Fruit fly (Drosophila melanogaster) whole organism, prepupa: ENCODE data around the gene gammaCOP.

Source experiments
- Blimp-1 ChIP-seq: fragments of 200-800 bp; sonication (Bioruptor generic); optimal IDR thresholded peaks from 3 replicates; lab custom pipeline; 2017; ENCODE audit warnings: missing biosample characterization, missing genetic modification characterization, mild to moderate bottlenecking, moderate library complexity, missing genetic modification reagents
- CG10631 ChIP-seq: fragments of 200-800 bp; sonication (Bioruptor generic); optimal IDR thresholded peaks from 2 replicates; lab custom pipeline; 2016; ENCODE audit warnings: missing biosample characterization, missing genetic modification characterization
- CG10669 ChIP-seq: fragments of 200-800 bp; sonication (Bioruptor generic); optimal IDR thresholded peaks from 3 replicates; lab custom pipeline; 2018; ENCODE audit warnings: missing biosample characterization, mild to moderate bottlenecking, missing genetic modification characterization, moderate library complexity
- CG11762 ChIP-seq: fragments of 200-800 bp; sonication (Bioruptor generic); optimal IDR thresholded peaks from 3 replicates; lab custom pipeline; 2016; ENCODE audit warnings: missing biosample characterization, missing genetic modification characterization; ENCODE audit not compliant: insufficient read depth
- CG16779 ChIP-seq: fragments of 200-800 bp; sonication (Bioruptor generic); optimal IDR thresholded peaks from 3 replicates; lab custom pipeline; 2017; ENCODE audit warnings: missing biosample characterization, mild to moderate bottlenecking, missing genetic modification characterization
- CG31627 ChIP-seq: fragments of 200-800 bp; sonication (Bioruptor generic); optimal IDR thresholded peaks from 3 replicates; lab custom pipeline; 2016; ENCODE audit warnings: missing biosample characterization, missing genetic modification characterization
- CG32006 ChIP-seq: fragments of 200-800 bp; sonication (Bioruptor generic); optimal IDR thresholded peaks from 3 replicates; lab custom pipeline; 2017; ENCODE audit warnings: missing biosample characterization, mild to moderate bottlenecking, missing genetic modification characterization
- CG3919 ChIP-seq: fragments of 200-800 bp; sonication (Bioruptor generic); optimal IDR thresholded peaks from 3 replicates; lab custom pipeline; 2016; ENCODE audit warnings: missing biosample characterization, missing genetic modification characterization
- CG7368 ChIP-seq: fragments of 200-800 bp; sonication (Bioruptor generic); optimal IDR thresholded peaks from 3 replicates; lab custom pipeline; 2016; ENCODE audit warnings: missing biosample characterization, missing genetic modification characterization
- CG8119 ChIP-seq: fragments of 200-800 bp; sonication (Bioruptor generic); IDR thresholded peaks from 3 replicates; pipeline ENCODE4 v1.3.6; 2022; ENCODE audit warnings: missing biosample characterization, missing genetic modification characterization
- CG8632 ChIP-seq: fragments of 200-800 bp; sonication (Bioruptor generic); optimal IDR thresholded peaks from 3 replicates; lab custom pipeline; 2016; ENCODE audit warnings: missing biosample characterization, missing genetic modification characterization
- Eip75B ChIP-seq: fragments of 200-800 bp; sonication (Bioruptor generic); optimal IDR thresholded peaks from 3 replicates; lab custom pipeline; 2016; ENCODE audit warnings: missing biosample characterization, missing genetic modification characterization
- Eip93F ChIP-seq: fragments of 200-800 bp; sonication (Bioruptor generic); optimal IDR thresholded peaks from 2 replicates; lab custom pipeline; 2016; ENCODE audit warnings: missing biosample characterization, mild to moderate bottlenecking, missing genetic modification characterization
- Ets96B ChIP-seq: fragments of 200-800 bp; optimal IDR thresholded peaks from 2 replicates; lab custom pipeline; 2019; ENCODE audit warnings: missing biosample characterization, mild to moderate bottlenecking, missing genetic modification characterization, moderate library complexity
- Gug ChIP-seq: fragments of 200-800 bp; sonication (Bioruptor generic); IDR thresholded peaks from 2 replicates; pipeline ENCODE4 v1.3.6; 2022; ENCODE audit warnings: missing biosample characterization, missing genetic modification characterization
- Hr4 ChIP-seq: fragments of 200-800 bp; sonication (Bioruptor generic); optimal IDR thresholded peaks from 3 replicates; lab custom pipeline; 2016; ENCODE audit warnings: missing biosample characterization, missing genetic modification characterization
- Lpt ChIP-seq: fragments of 200-800 bp; sonication (Bioruptor generic); optimal IDR thresholded peaks from 3 replicates; lab custom pipeline; 2016; ENCODE audit warnings: missing biosample characterization, missing genetic modification characterization
- Sox102F ChIP-seq: fragments of 200-800 bp; sonication (Bioruptor generic); optimal IDR thresholded peaks from 2 replicates; lab custom pipeline; 2016; ENCODE audit warnings: missing biosample characterization, mild to moderate bottlenecking, missing genetic modification characterization
- Sox14 ChIP-seq: fragments of 200-800 bp; sonication (Bioruptor generic); optimal IDR thresholded peaks from 3 replicates; lab custom pipeline; 2016; ENCODE audit warnings: missing biosample characterization, missing genetic modification characterization
- Sox15 ChIP-seq: fragments of 200-800 bp; sonication (Bioruptor generic); optimal IDR thresholded peaks from 3 replicates; lab custom pipeline; 2016; ENCODE audit warnings: missing biosample characterization, missing genetic modification characterization
- achi ChIP-seq: fragments of 200-800 bp; sonication (Bioruptor generic); optimal IDR thresholded peaks from 3 replicates; lab custom pipeline; 2016; ENCODE audit warnings: missing biosample characterization, missing genetic modification characterization
- acj6 ChIP-seq: fragments of 200-800 bp; sonication (Bioruptor generic); optimal IDR thresholded peaks from 3 replicates; lab custom pipeline; 2016; ENCODE audit warnings: missing biosample characterization, missing genetic modification characterization
- dac ChIP-seq: fragments of 200-800 bp; sonication (Bioruptor generic); optimal IDR thresholded peaks from 2 replicates; lab custom pipeline; 2017; ENCODE audit warnings: missing biosample characterization, mild to moderate bottlenecking, missing genetic modification characterization
- dsx ChIP-seq: fragments of 200-800 bp; optimal IDR thresholded peaks from 3 replicates; lab custom pipeline; 2019; ENCODE audit warnings: missing biosample characterization, mild to moderate bottlenecking, missing genetic modification characterization, moderate library complexity; ENCODE audit not compliant: poor library complexity, severe bottlenecking
- eg ChIP-seq: fragments of 200-800 bp; sonication (Bioruptor generic); IDR thresholded peaks from 3 replicates; pipeline ENCODE4 v1.3.6; 2022; ENCODE audit warnings: missing biosample characterization, missing genetic modification characterization
- fd59A ChIP-seq: fragments of 200-800 bp; sonication (Bioruptor generic); optimal IDR thresholded peaks from 2 replicates; lab custom pipeline; 2017; ENCODE audit warnings: missing biosample characterization, mild to moderate bottlenecking, missing genetic modification characterization, missing genetic modification reagents
- fd85E ChIP-seq: fragments of 200-800 bp; sonication (Bioruptor generic); optimal IDR thresholded peaks from 3 replicates; lab custom pipeline; 2016; ENCODE audit warnings: missing biosample characterization, missing genetic modification characterization
- fkh ChIP-seq: fragments of 200-800 bp; sonication (Bioruptor generic); optimal IDR thresholded peaks from 3 replicates; lab custom pipeline; 2017; ENCODE audit warnings: missing biosample characterization, mild to moderate bottlenecking, missing genetic modification characterization, moderate library complexity
- lz ChIP-seq: fragments of 200-800 bp; sonication (Bioruptor generic); optimal IDR thresholded peaks from 3 replicates; lab custom pipeline; 2016; ENCODE audit warnings: missing biosample characterization, missing genetic modification characterization
- net ChIP-seq: fragments of 200-800 bp; sonication (Bioruptor generic); optimal IDR thresholded peaks from 3 replicates; lab custom pipeline; 2016; ENCODE audit warnings: missing biosample characterization, missing genetic modification characterization
- pdm3 ChIP-seq: fragments of 200-800 bp; sonication (Bioruptor generic); optimal IDR thresholded peaks from 3 replicates; lab custom pipeline; 2016; ENCODE audit warnings: missing biosample characterization, missing genetic modification characterization
- salr ChIP-seq, 2 experiments: fragments of 200-800 bp; sonication (Bioruptor generic); optimal IDR thresholded peaks; 3 replicates each; lab custom pipeline; 2016 to 2018; ENCODE audit warnings: missing biosample characterization in 2 of 2, missing genetic modification characterization in 2 of 2, mild to moderate bottlenecking in 1 of 2
- topi ChIP-seq: fragments of 200-800 bp; sonication (Bioruptor generic); optimal IDR thresholded peaks from 3 replicates; lab custom pipeline; 2016; ENCODE audit warnings: missing biosample characterization, missing genetic modification characterization
- vri ChIP-seq: fragments of 200-800 bp; sonication (Bioruptor generic); optimal IDR thresholded peaks from 3 replicates; lab custom pipeline; 2016; ENCODE audit warnings: missing biosample characterization, mild to moderate bottlenecking, missing genetic modification characterization

Gene gammaCOP

DNA sequence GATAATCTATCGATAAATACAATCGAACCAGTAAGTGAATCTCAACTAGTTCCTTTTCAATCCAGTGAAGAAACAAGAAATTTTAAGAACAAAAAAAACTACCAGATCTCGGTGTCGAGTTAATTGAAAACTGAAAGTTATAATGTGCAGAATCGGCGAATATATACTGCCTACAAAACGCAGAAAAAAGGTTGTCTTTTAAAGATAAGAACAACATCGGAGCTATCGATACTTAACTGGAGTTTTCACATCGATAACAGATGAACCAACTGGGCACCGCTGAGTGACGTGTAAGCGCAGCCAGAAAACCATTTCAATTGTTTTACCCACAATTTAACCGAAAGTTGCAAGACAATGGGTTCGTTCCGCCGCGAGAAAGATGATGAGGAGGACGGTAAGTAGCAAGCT is at the start of gene gammaCOP:
TSS of gene gammaCOP (plus strand) at position 259 of the 408 bp plus-strand sequence.
- TF ChIP-seq Sox15 (no peak), topi (GFP tag; lab: Kevin White, UChicago) (no peak), CG3919 (GFP tag; lab: Kevin White, UChicago) (no peak), CG8119 (GFP tag; lab: Robert Waterston, UW) (no peak), achi (GFP tag; lab: Kevin White, UChicago) (no peak), fd59A (GFP tag; lab: Kevin White, UChicago) (no peak), CG32006 (GFP tag; lab: Kevin White, UChicago) (no peak), Ets96B (tag; lab: Kevin White, UChicago) (no peak), eg (GFP tag; lab: Robert Waterston, UW) (no peak), dac (GFP tag; lab: Kevin White, UChicago) (no peak), Sox102F (no peak)

DNA sequence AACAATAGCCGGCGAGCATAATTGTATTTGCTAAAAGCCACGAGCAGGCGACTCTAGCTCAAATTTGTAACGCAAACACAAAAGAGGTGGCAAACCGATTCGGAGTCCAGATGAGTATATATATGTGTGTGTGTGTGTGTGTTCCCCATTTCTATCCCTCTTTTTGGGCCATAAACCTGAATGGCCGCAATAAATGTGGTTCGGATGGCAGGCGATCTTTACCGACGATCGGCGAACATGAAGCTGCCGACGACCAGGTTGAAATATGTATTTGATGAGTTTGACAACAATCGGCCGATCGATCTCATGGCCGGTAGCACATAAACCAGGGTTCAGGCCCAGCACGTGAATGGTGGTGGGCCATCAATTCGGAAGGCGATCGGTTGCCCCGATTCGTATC is 44.1 kb upstream of the gammaCOP start:
- TF ChIP-seq topi (GFP tag; lab: Kevin White, UChicago): no peak
- peak; percentile 10 for TF ChIP-seq fkh (GFP tag; lab: Kevin White, UChicago)

DNA sequence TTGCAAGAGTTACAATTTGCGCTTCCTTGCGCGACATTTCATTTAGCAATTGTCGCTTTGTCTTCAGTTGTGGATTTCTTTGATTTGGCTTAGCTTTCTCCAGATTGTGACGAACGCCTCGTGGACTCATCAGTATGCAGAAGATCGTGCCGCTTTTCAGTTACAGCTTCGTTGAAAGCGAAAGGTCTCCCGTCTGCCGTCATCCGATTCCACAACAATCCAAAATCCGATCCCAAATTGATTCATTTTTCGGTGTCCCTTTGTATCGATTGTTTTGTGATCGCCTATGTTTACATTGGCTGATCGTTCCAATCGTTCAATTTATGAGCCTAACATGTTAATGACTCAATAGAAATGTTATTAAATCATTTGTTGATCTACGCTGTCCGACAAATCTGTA is 30.0 kb upstream of the gammaCOP start:
- TF ChIP-seq acj6 (GFP tag; lab: Kevin White, UChicago) (no peak), lz (GFP tag; lab: Kevin White, UChicago) (no peak), CG16779 (tag; lab: Kevin White, UChicago) (no peak), Sox102F (no peak), net (GFP tag; lab: Kevin White, UChicago) (no peak), CG8632 (GFP tag; lab: Kevin White, UChicago) (no peak), CG7368 (GFP tag; lab: Kevin White, UChicago) (no peak), Lpt (GFP tag; lab: Kevin White, UChicago) (no peak), Blimp-1 (GFP tag; lab: Kevin White, UChicago) (no peak)

DNA sequence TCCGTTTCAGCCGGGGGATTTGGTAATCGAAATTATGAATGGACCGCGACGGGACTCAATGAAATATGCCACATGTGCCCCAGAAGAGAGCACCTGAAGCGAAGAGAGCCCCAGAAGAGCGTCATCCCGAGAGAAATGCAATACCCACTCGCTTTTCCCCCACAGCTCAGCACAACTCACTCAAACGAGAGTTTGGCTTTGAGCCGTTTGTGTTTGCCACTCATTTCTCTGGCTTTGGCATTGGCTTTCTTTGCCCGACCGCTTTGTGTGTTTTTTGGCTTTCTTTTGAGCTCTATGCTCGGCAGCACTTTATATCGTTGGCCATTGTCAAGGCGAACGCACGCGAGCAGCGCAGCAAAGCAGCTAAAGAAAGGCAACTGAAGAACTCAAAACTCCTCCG is 29.2 kb upstream of the gammaCOP start, which contains the start of gene nyo:
TSS of gene nyo (plus strand) at position 312 of the 400 bp plus-strand sequence.
- TF ChIP-seq CG10669 (GFP tag; lab: Kevin White, UChicago) (no peak), dsx (GFP tag; lab: Kevin White, UChicago) (no peak), Eip75B (no peak), pdm3 (GFP tag; lab: Kevin White, UChicago) (no peak), Gug (GFP tag; lab: Robert Waterston, UW) (no peak), CG10631 (GFP tag; lab: Kevin White, UChicago) (no peak), CG8119 (GFP tag; lab: Robert Waterston, UW) (no peak), fkh (GFP tag; lab: Kevin White, UChicago) (no peak), salr (GFP tag; optimal IDR thresholded peaks at IDR 0.05; lab: Kevin White, UChicago) (no peak), Sox14 (GFP tag; lab: Kevin White, UChicago) (no peak), CG11762 (GFP tag; lab: Kevin White, UChicago) (no peak), CG31627 (GFP tag; lab: Kevin White, UChicago) (no peak), acj6 (GFP tag; lab: Kevin White, UChicago) (no peak), topi (GFP tag; lab: Kevin White, UChicago) (no peak)

DNA sequence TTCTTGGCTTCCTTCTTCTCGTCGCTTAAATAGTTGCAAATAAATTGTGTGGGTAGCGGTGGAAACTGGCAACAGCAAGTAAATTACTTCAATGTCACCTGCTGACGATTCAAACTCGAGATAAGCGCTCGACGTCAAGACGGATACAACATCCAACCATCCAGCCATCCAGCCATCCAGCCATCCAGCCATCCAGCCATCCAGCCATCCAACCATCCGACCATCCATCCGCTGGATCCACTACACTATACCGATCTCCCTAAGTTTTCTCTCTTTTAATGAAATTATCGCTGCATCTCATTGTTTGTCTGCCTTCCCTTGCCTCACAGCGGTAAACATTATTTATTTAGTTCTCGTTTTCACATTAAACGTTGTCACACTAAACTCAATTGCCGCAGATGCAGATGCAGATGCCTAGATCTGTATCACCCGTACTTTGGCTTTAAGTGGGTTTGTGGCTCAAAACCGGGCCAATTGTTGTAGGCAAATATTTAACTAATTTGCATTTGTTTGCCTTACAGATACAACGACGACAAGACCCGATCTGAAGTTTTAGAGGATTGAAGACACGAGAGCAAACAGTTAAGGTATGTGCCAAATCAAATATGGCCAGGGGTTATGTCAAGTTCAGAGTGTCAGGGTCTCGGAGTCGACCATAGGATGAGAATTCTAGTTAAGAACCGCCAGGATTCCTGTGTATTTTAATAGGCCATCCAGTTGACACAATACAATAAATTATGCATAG is 23.0 kb upstream of the gammaCOP start:
- TF ChIP-seq dsx (GFP tag; lab: Kevin White, UChicago): peak; percentile 44
- no peak for TF ChIP-seq Hr4 (GFP tag; lab: Kevin White, UChicago)
- no peak for TF ChIP-seq CG32006 (GFP tag; lab: Kevin White, UChicago)
- peak; percentile 64 for TF ChIP-seq fkh (GFP tag; lab: Kevin White, UChicago)
- no peak for TF ChIP-seq achi (GFP tag; lab: Kevin White, UChicago)
- TF ChIP-seq fd85E (GFP tag; lab: Kevin White, UChicago): no peak
- TF ChIP-seq Eip93F (GFP tag; lab: Kevin White, UChicago): no peak
- no peak for TF ChIP-seq vri (GFP tag; lab: Kevin White, UChicago)
- TF ChIP-seq CG3919 (GFP tag; lab: Kevin White, UChicago): no peak
